Worm (Caenorhabditis elegans) whole organism, young adult: Measurements from ENCODE around the gene srh-301.
A peak's percentile ranks its signal among the peaks of the same experiment; 100 is the strongest.

Experiments used
- B0019.2 ChIP-seq: fragments of 200-800 bp; sonication (Bioruptor generic); conservative IDR thresholded peaks from 2 replicates; pipeline ENCODE4 v1.3.6; 2022; ENCODE audit warnings: missing genetic modification reagents, missing genetic modification characterization, missing compliant biosample characterization
- B0035.1 ChIP-seq: sonication (generic microtip); optimal IDR thresholded peaks from 2 replicates; lab custom pipeline; 2016; ENCODE audit warnings: missing genetic modification characterization, mild to moderate bottlenecking, missing compliant biosample characterization, missing genotype, missing genetic modification reagents
- B0261.1 ChIP-seq: sonication (generic microtip); optimal IDR thresholded peaks from 2 replicates; lab custom pipeline; 2016; ENCODE audit warnings: mild to moderate bottlenecking, missing genetic modification characterization, moderate library complexity, missing compliant biosample characterization
- C17E4.6 ChIP-seq: fragments of 200-800 bp; sonication (Bioruptor generic); IDR thresholded peaks from 2 replicates; pipeline ENCODE4 v1.3.6; 2022; ENCODE audit warnings: missing genetic modification reagents, missing genetic modification characterization, missing compliant biosample characterization
- F23B12.7 ChIP-seq: sonication (generic microtip); optimal IDR thresholded peaks from 2 replicates; lab custom pipeline; 2017; ENCODE audit warnings: missing genetic modification characterization, mild to moderate bottlenecking, missing compliant biosample characterization, antibody characterized with exemption, moderate library complexity; ENCODE audit not compliant: insufficient read depth
- F37B4.10 ChIP-seq: fragments of 200-800 bp; sonication (Bioruptor generic); IDR thresholded peaks from 2 replicates; pipeline ENCODE4 v1.3.6; 2022; ENCODE audit warnings: missing genetic modification characterization, missing compliant biosample characterization
- F39B2.1 ChIP-seq: fragments of 200-800 bp; sonication (Bioruptor generic); IDR thresholded peaks from 2 replicates; pipeline ENCODE4 v1.3.6; 2022; ENCODE audit warnings: missing genetic modification reagents, missing genetic modification characterization, missing compliant biosample characterization
- F57C9.4 ChIP-seq: sonication (generic microtip); optimal IDR thresholded peaks from 2 replicates; lab custom pipeline; 2017; ENCODE audit warnings: mild to moderate bottlenecking, missing genetic modification characterization, missing compliant biosample characterization
- Y53G8AR.9 ChIP-seq: fragments of 200-800 bp; sonication (Bioruptor generic); conservative IDR thresholded peaks from 2 replicates; pipeline ENCODE4 v1.3.6; 2022; ENCODE audit warnings: missing genetic modification reagents, missing genetic modification characterization, missing compliant biosample characterization
- Y56A3A.18 ChIP-seq: fragments of 200-800 bp; sonication (Bioruptor generic); IDR thresholded peaks from 2 replicates; pipeline ENCODE4 v1.3.6; 2022; ENCODE audit warnings: missing genetic modification reagents, missing genetic modification characterization, missing compliant biosample characterization
- Y79H2A.3 ChIP-seq: fragments of 200-800 bp; sonication (Bioruptor generic); conservative IDR thresholded peaks from 2 replicates; pipeline ENCODE4 v1.3.6; 2022; ENCODE audit warnings: missing genetic modification reagents, missing genetic modification characterization, missing compliant biosample characterization
- akir-1 ChIP-seq: fragments of 200-800 bp; sonication (Bioruptor generic); optimal IDR thresholded peaks from 2 replicates; lab custom pipeline; 2018; ENCODE audit warnings: mild to moderate bottlenecking, missing genetic modification characterization, moderate library complexity, missing compliant biosample characterization
- bed-1 ChIP-seq: fragments of 200-800 bp; sonication (Bioruptor generic); IDR thresholded peaks from 2 replicates; pipeline ENCODE4 v1.3.6; 2022; ENCODE audit warnings: missing genetic modification reagents, missing genetic modification characterization, missing compliant biosample characterization
- bed-2 ChIP-seq: fragments of 200-800 bp; sonication (Bioruptor generic); IDR thresholded peaks from 2 replicates; pipeline ENCODE4 v1.3.6; 2022; ENCODE audit warnings: missing genetic modification reagents, missing genetic modification characterization, missing compliant biosample characterization
- ccch-3 ChIP-seq: fragments of 200-800 bp; sonication (Bioruptor generic); optimal IDR thresholded peaks from 2 replicates; lab custom pipeline; 2018; ENCODE audit warnings: mild to moderate bottlenecking, missing genetic modification characterization, missing compliant biosample characterization
- ceh-100 ChIP-seq: fragments of 200-800 bp; sonication (Bioruptor generic); IDR thresholded peaks from 2 replicates; pipeline ENCODE4 v1.3.6; 2022; ENCODE audit warnings: missing genetic modification reagents, missing genetic modification characterization, missing compliant biosample characterization
- ceh-27 ChIP-seq: fragments of 200-800 bp; sonication (Bioruptor generic); optimal IDR thresholded peaks from 2 replicates; lab custom pipeline; 2018; ENCODE audit warnings: mild to moderate bottlenecking, missing genetic modification characterization, moderate library complexity, missing compliant biosample characterization
- ceh-58 ChIP-seq: fragments of 200-800 bp; sonication (Bioruptor generic); IDR thresholded peaks from 2 replicates; pipeline ENCODE4 v1.3.6; 2022; ENCODE audit warnings: missing genetic modification characterization, missing compliant biosample characterization
- ceh-91 ChIP-seq: fragments of 200-800 bp; sonication (Bioruptor generic); IDR thresholded peaks from 2 replicates; pipeline ENCODE4 v1.3.6; 2022; ENCODE audit warnings: missing genetic modification reagents, missing genetic modification characterization, missing compliant biosample characterization
- dpl-1 ChIP-seq: fragments of 150-350 bp; optimal IDR thresholded peaks from 2 replicates; lab custom pipeline; 2014; ENCODE audit warnings: missing biosample characterization, missing genetic modification reagents, missing genetic modification characterization
- egl-44 ChIP-seq: fragments of 200-800 bp; sonication (Bioruptor generic); IDR thresholded peaks from 2 replicates; pipeline ENCODE4 v1.3.6; 2022; ENCODE audit warnings: missing genetic modification reagents, missing genetic modification characterization, missing compliant biosample characterization
- fkh-3 ChIP-seq: sonication (generic microtip); optimal IDR thresholded peaks from 2 replicates; lab custom pipeline; 2016; ENCODE audit warnings: mild to moderate bottlenecking, missing genetic modification characterization, missing compliant biosample characterization
- lin-26 ChIP-seq: fragments of 200-800 bp; sonication (Bioruptor generic); IDR thresholded peaks from 2 replicates; pipeline ENCODE4 v1.3.6; 2022; ENCODE audit warnings: missing genetic modification reagents, missing genetic modification characterization, missing compliant biosample characterization
- lin-35 ChIP-seq, 3 experiments: fragments of 150-350 bp in 2 of 3; sonication (generic microtip) in 1 of 3; optimal IDR thresholded peaks; 2 replicates each; lab custom pipeline; 2014 to 2018; ENCODE audit warnings: missing biosample characterization in 3 of 3, missing genetic modification characterization in 3 of 3, missing genetic modification reagents in 3 of 3
- lir-1 ChIP-seq: fragments of 200-800 bp; sonication (Bioruptor generic); conservative IDR thresholded peaks from 2 replicates; pipeline ENCODE4 v1.3.6; 2022; ENCODE audit warnings: missing genetic modification reagents, missing genetic modification characterization, missing compliant biosample characterization
- lsy-27 ChIP-seq: sonication (generic microtip); optimal IDR thresholded peaks from 2 replicates; lab custom pipeline; 2017; ENCODE audit warnings: missing genetic modification characterization, mild to moderate bottlenecking, missing compliant biosample characterization, antibody characterized with exemption, missing genotype, borderline replicate concordance; ENCODE audit not compliant: insufficient read depth
- mcd-1 ChIP-seq: fragments of 200-800 bp; sonication (Bioruptor generic); IDR thresholded peaks from 2 replicates; pipeline ENCODE4 v1.3.6; 2022; ENCODE audit warnings: missing genetic modification reagents, missing genetic modification characterization, missing compliant biosample characterization
- mel-28 ChIP-seq: sonication (generic microtip); optimal IDR thresholded peaks from 2 replicates; lab custom pipeline; 2016; ENCODE audit warnings: borderline replicate concordance, mild to moderate bottlenecking, missing genetic modification characterization, missing compliant biosample characterization
- mes-4 ChIP-seq: sonication (generic microtip); optimal IDR thresholded peaks from 2 replicates; lab custom pipeline; 2016; ENCODE audit warnings: missing genotype, missing genetic modification characterization, missing compliant biosample characterization
- nfya-1 ChIP-seq: sonication (generic microtip); optimal IDR thresholded peaks from 2 replicates; lab custom pipeline; 2017; ENCODE audit warnings: antibody characterized with exemption, missing compliant biosample characterization, missing genetic modification characterization, borderline replicate concordance; ENCODE audit not compliant: insufficient read depth
- nhr-120 ChIP-seq: fragments of 200-800 bp; sonication (Bioruptor generic); IDR thresholded peaks from 2 replicates; pipeline ENCODE4 v1.3.6; 2022; ENCODE audit warnings: missing genetic modification characterization, missing compliant biosample characterization
- nhr-90 ChIP-seq: sonication (generic microtip); optimal IDR thresholded peaks from 2 replicates; lab custom pipeline; 2016; ENCODE audit warnings: missing genotype, mild to moderate bottlenecking, missing genetic modification characterization, missing compliant biosample characterization
- pbrm-1 ChIP-seq: fragments of 200-800 bp; sonication (Bioruptor generic); IDR thresholded peaks from 2 replicates; pipeline ENCODE4 v1.3.6; 2022; ENCODE audit warnings: missing genetic modification reagents, missing genetic modification characterization, missing compliant biosample characterization
- rec-8 ChIP-seq, 2 experiments: sonication (generic microtip); optimal IDR thresholded peaks; 2 replicates each; lab custom pipeline; 2016; ENCODE audit warnings: mild to moderate bottlenecking in 2 of 2, missing genetic modification characterization in 2 of 2, missing genetic modification reagents in 2 of 2, missing genotype in 2 of 2, missing biosample characterization in 1 of 2, missing compliant biosample characterization in 1 of 2, moderate library complexity in 1 of 2
- rpc-1 ChIP-seq, 2 experiments: fragments of 150-350 bp in 1 of 2; sonication (generic microtip) in 1 of 2; optimal IDR thresholded peaks; 2 replicates each; lab custom pipeline; 2014 to 2018; ENCODE audit warnings: missing biosample characterization in 1 of 2, missing genetic modification characterization in 1 of 2, missing genetic modification reagents in 1 of 2, missing genotype in 1 of 2
- snpc-3.4 ChIP-seq: sonication (generic microtip); optimal IDR thresholded peaks from 2 replicates; lab custom pipeline; 2017; ENCODE audit warnings: missing genetic modification characterization, mild to moderate bottlenecking, missing compliant biosample characterization, antibody characterized with exemption, moderate library complexity, missing genotype, missing genetic modification reagents
- snpc-4 ChIP-seq, 5 experiments: fragments of 150-350 bp in 1 of 5; sonication (generic microtip) in 4 of 5; optimal IDR thresholded peaks; 2 replicates each; lab custom pipeline; 2014 to 2018; ENCODE audit warnings: missing genetic modification characterization in 5 of 5, missing biosample characterization in 3 of 5, antibody characterized with exemption in 2 of 5, mild to moderate bottlenecking in 2 of 5, missing compliant biosample characterization in 2 of 5, missing genotype in 2 of 5, moderate library complexity in 2 of 5, missing genetic modification reagents in 1 of 5
- sptf-2 ChIP-seq: fragments of 200-800 bp; sonication (Bioruptor generic); optimal IDR thresholded peaks from 2 replicates; lab custom pipeline; 2018; ENCODE audit warnings: mild to moderate bottlenecking, missing genetic modification characterization, missing compliant biosample characterization
- tbp1 ChIP-seq: fragments of 200-800 bp; sonication (Bioruptor generic); optimal IDR thresholded peaks from 2 replicates; lab custom pipeline; 2018; ENCODE audit warnings: mild to moderate bottlenecking, missing genetic modification characterization, missing compliant biosample characterization
- tlf-1 ChIP-seq: fragments of 200-800 bp; sonication (Bioruptor generic); optimal IDR thresholded peaks from 2 replicates; lab custom pipeline; 2018; ENCODE audit warnings: mild to moderate bottlenecking, missing genetic modification characterization, missing compliant biosample characterization
- unc-62 ChIP-seq: fragments of 150-350 bp; optimal IDR thresholded peaks from 2 replicates; lab custom pipeline; 2014; ENCODE audit warnings: missing biosample characterization, missing genetic modification reagents, missing genetic modification characterization
- xnd-1 ChIP-seq: sonication (generic microtip); optimal IDR thresholded peaks from 2 replicates; lab custom pipeline; 2016; ENCODE audit warnings: missing genotype, missing genetic modification reagents, missing genetic modification characterization, missing compliant biosample characterization
- ztf-22 ChIP-seq: fragments of 200-800 bp; sonication (Bioruptor generic); optimal IDR thresholded peaks from 2 replicates; lab custom pipeline; 2018; ENCODE audit warnings: mild to moderate bottlenecking, missing genetic modification characterization, moderate library complexity, missing compliant biosample characterization
- ztf-26 ChIP-seq: sonication (generic microtip); optimal IDR thresholded peaks from 2 replicates; lab custom pipeline; 2017; ENCODE audit warnings: missing genetic modification characterization, missing compliant biosample characterization
- ztf-28 ChIP-seq: fragments of 200-800 bp; sonication (Bioruptor generic); IDR thresholded peaks from 2 replicates; pipeline ENCODE4 v1.3.6; 2022; ENCODE audit warnings: missing genetic modification reagents, missing genetic modification characterization, missing compliant biosample characterization

Gene srh-301

ce11 chrV:17871049-17871448, 46.3 kb downstream of the srh-301 start, which contains the start of gene phf-14 (continued):
- TF ChIP-seq F39B2.1 (GFP tag; lab: Robert Waterston, UW), result no peak
- TF ChIP-seq ceh-27 (GFP tag; lab: Kevin White, UChicago), result no peak
- TF ChIP-seq C17E4.6 (GFP tag; lab: Robert Waterston, UW), result no peak
- peak; percentile 27 for TF ChIP-seq tbp1 (GFP tag; lab: Kevin White, UChicago)
- no peak for TF ChIP-seq B0035.1 (tag; lab: Kevin White, UChicago)
- no peak for TF ChIP-seq ztf-28 (GFP tag; lab: Robert Waterston, UW)
- no peak for TF ChIP-seq tlf-1 (GFP tag; lab: Kevin White, UChicago)
- no peak for TF ChIP-seq snpc-4 (GFP tag; optimal IDR thresholded peaks at IDR 0.05; lab: Kevin White, UChicago)
- TF ChIP-seq snpc-4 (tag; optimal IDR thresholded peaks at IDR 0.05; lab: Kevin White, UChicago), result peak; percentile 18 to 50 (median 38)
- peak in 1 of 3 experiments; percentile 24 for TF ChIP-seq lin-35 (GFP tag; optimal IDR thresholded peaks at IDR 0.05; lab: Kevin White, UChicago)
- TF ChIP-seq dpl-1 (GFP tag; lab: Kevin White, UChicago), result no peak
- peak; percentile 96 for TF ChIP-seq mcd-1 (GFP tag; lab: Robert Waterston, UW)
- TF ChIP-seq ztf-22, result no peak
- no peak for TF ChIP-seq nhr-120 (GFP tag; lab: Robert Waterston, UW)
- no peak for TF ChIP-seq rec-8 (tag; optimal IDR thresholded peaks at IDR 0.05; lab: Kevin White, UChicago)
- no peak for TF ChIP-seq ceh-91 (GFP tag; lab: Robert Waterston, UW)
- TF ChIP-seq F37B4.10 (GFP tag; lab: Robert Waterston, UW), result no peak
- TF ChIP-seq snpc-3.4, result peak; percentile 31
- TF ChIP-seq nhr-90, result no peak
- TF ChIP-seq lsy-27 (tag; lab: Kevin White, UChicago), result no peak
- no peak for TF ChIP-seq unc-62 (GFP tag; lab: Kevin White, UChicago)
- TF ChIP-seq Y79H2A.3 (GFP tag; lab: Robert Waterston, UW), result no peak
- no peak for TF ChIP-seq akir-1
- TF ChIP-seq B0019.2, result no peak
- TF ChIP-seq lir-1 (GFP tag; lab: Robert Waterston, UW), result no peak
- TF ChIP-seq B0261.1, result no peak
- TF ChIP-seq mes-4 (tag; lab: Kevin White, UChicago), result no peak
- TF ChIP-seq ztf-26 (tag; lab: Kevin White, UChicago), result no peak
- no peak for TF ChIP-seq bed-1 (GFP tag; lab: Robert Waterston, UW)
- no peak for TF ChIP-seq ceh-58 (GFP tag; lab: Robert Waterston, UW)
- TF ChIP-seq Y53G8AR.9 (GFP tag; lab: Robert Waterston, UW), result 0 out of 2 replicates have a peak, but pooled peaks have one; percentile 33
- no peak for TF ChIP-seq mel-28 (tag; lab: Kevin White, UChicago)
- TF ChIP-seq bed-2, result no peak
- TF ChIP-seq xnd-1, result no peak
- TF ChIP-seq egl-44 (GFP tag; lab: Robert Waterston, UW), result no peak
- TF ChIP-seq ccch-3 (GFP tag; lab: Kevin White, UChicago), result no peak
- no peak for TF ChIP-seq fkh-3 (tag; lab: Kevin White, UChicago)
- no peak for TF ChIP-seq ceh-100 (GFP tag; lab: Robert Waterston, UW)
- no peak for TF ChIP-seq F23B12.7 (tag; lab: Kevin White, UChicago)
- TF ChIP-seq sptf-2 (GFP tag; lab: Kevin White, UChicago), result no peak
- no peak for TF ChIP-seq Y56A3A.18 (GFP tag; lab: Robert Waterston, UW)
- TF ChIP-seq rpc-1 (optimal IDR thresholded peaks at IDR 0.05; lab: Kevin White, UChicago), result no peak
- no peak for TF ChIP-seq rpc-1 (tag; optimal IDR thresholded peaks at IDR 0.05; lab: Kevin White, UChicago)
- no peak for TF ChIP-seq lin-26 (GFP tag; lab: Robert Waterston, UW)
- TF ChIP-seq pbrm-1 (GFP tag; lab: Robert Waterston, UW), result no peak
- no peak for TF ChIP-seq F57C9.4 (tag; lab: Kevin White, UChicago)
- no peak for TF ChIP-seq nfya-1
- TF ChIP-seq, all 124 proteins: peak for 18
